Fruit fly (Drosophila melanogaster) whole organism, embryonic: ENCODE measurements around the gene SkpC.

ENCODE experiments used
- CG10209 ChIP-seq: fragments of 200-800 bp; sonication (Bioruptor generic); optimal IDR thresholded peaks from 3 replicates; lab custom pipeline; 2017; ENCODE audit warnings: missing biosample characterization, mild to moderate bottlenecking, missing genetic modification characterization, missing genetic modification reagents
- CG10267 ChIP-seq: fragments of 200-800 bp; sonication (Bioruptor generic); optimal IDR thresholded peaks from 2 replicates; lab custom pipeline; 2018; ENCODE audit warnings: missing biosample characterization, mild to moderate bottlenecking, missing genetic modification characterization, moderate library complexity
- CG10274 ChIP-seq: fragments of 200-800 bp; sonication (Bioruptor generic); optimal IDR thresholded peaks from 3 replicates; lab custom pipeline; 2017; ENCODE audit warnings: missing biosample characterization, mild to moderate bottlenecking, missing genetic modification characterization
- CG10979 ChIP-seq: fragments of 200-800 bp; sonication (Bioruptor generic); optimal IDR thresholded peaks from 2 replicates; lab custom pipeline; 2018; ENCODE audit warnings: missing biosample characterization, mild to moderate bottlenecking, missing genetic modification characterization, moderate library complexity
- CG11456 ChIP-seq: fragments of 200-800 bp; sonication (Bioruptor generic); IDR thresholded peaks from 3 replicates; pipeline ENCODE4 v1.3.6; 2022; ENCODE audit warnings: missing biosample characterization, missing genetic modification characterization
- CG11695 ChIP-seq: fragments of 200-800 bp; sonication (Bioruptor generic); IDR thresholded peaks from 3 replicates; pipeline ENCODE4 v1.3.6; 2022; ENCODE audit warnings: missing biosample characterization, missing genetic modification characterization
- CG12104 ChIP-seq: fragments of 200-800 bp; sonication (Bioruptor generic); optimal IDR thresholded peaks from 3 replicates; lab custom pipeline; 2016; ENCODE audit warnings: missing biosample characterization, missing genetic modification characterization
- CG17912 ChIP-seq: fragments of 200-800 bp; sonication (Bioruptor generic); optimal IDR thresholded peaks from 2 replicates; lab custom pipeline; 2018; ENCODE audit warnings: missing biosample characterization, mild to moderate bottlenecking, missing genetic modification characterization
- CG1792 ChIP-seq: fragments of 200-800 bp; sonication (Bioruptor generic); optimal IDR thresholded peaks from 2 replicates; lab custom pipeline; 2016; ENCODE audit warnings: missing biosample characterization, missing genetic modification characterization
- CG18262 ChIP-seq: fragments of 200-800 bp; optimal IDR thresholded peaks from 3 replicates; lab custom pipeline; 2019; ENCODE audit warnings: missing biosample characterization, mild to moderate bottlenecking, missing genetic modification characterization, moderate library complexity
- CG2202 ChIP-seq: fragments of 200-800 bp; sonication (Bioruptor generic); optimal IDR thresholded peaks from 2 replicates; lab custom pipeline; 2018; ENCODE audit warnings: missing biosample characterization, mild to moderate bottlenecking, missing genetic modification characterization
- CG2678 ChIP-seq: fragments of 200-800 bp; sonication (Bioruptor generic); optimal IDR thresholded peaks from 3 replicates; lab custom pipeline; 2019; ENCODE audit warnings: missing biosample characterization, mild to moderate bottlenecking, missing genetic modification characterization, moderate library complexity
- CG2712 ChIP-seq: fragments of 200-800 bp; optimal IDR thresholded peaks from 3 replicates; lab custom pipeline; 2019; ENCODE audit warnings: missing biosample characterization, mild to moderate bottlenecking, missing genetic modification characterization, moderate library complexity
- CG31388 ChIP-seq: fragments of 200-800 bp; sonication (Bioruptor generic); optimal IDR thresholded peaks from 2 replicates; lab custom pipeline; 2016; ENCODE audit warnings: missing biosample characterization, missing genetic modification characterization
- CG32772 ChIP-seq: fragments of 200-800 bp; sonication (Bioruptor generic); IDR thresholded peaks from 2 replicates; pipeline ENCODE4 v1.3.6; 2022; ENCODE audit warnings: missing biosample characterization, missing genetic modification characterization
- CG3838 ChIP-seq: fragments of 200-800 bp; sonication (Bioruptor generic); optimal IDR thresholded peaks from 3 replicates; lab custom pipeline; 2016; ENCODE audit warnings: missing biosample characterization, missing genetic modification characterization
- CG4617 ChIP-seq: fragments of 200-800 bp; sonication (Bioruptor generic); optimal IDR thresholded peaks from 3 replicates; lab custom pipeline; 2016; ENCODE audit warnings: missing biosample characterization, missing genetic modification characterization, borderline replicate concordance
- CG4854 ChIP-seq: fragments of 200-800 bp; sonication (Bioruptor generic); optimal IDR thresholded peaks from 2 replicates; lab custom pipeline; 2016; ENCODE audit warnings: missing biosample characterization, missing genetic modification characterization, inconsistent platforms
- CG9215 ChIP-seq: fragments of 200-800 bp; sonication (Bioruptor generic); IDR thresholded peaks from 2 replicates; pipeline ENCODE4 v1.3.6; 2022; ENCODE audit warnings: missing biosample characterization, missing genetic modification characterization
- CG9727 ChIP-seq: fragments of 200-800 bp; sonication (Bioruptor generic); optimal IDR thresholded peaks from 3 replicates; lab custom pipeline; 2017; ENCODE audit warnings: missing biosample characterization, mild to moderate bottlenecking, missing genetic modification characterization
- CG9876 ChIP-seq: fragments of 200-800 bp; sonication (Bioruptor generic); optimal IDR thresholded peaks from 2 replicates; lab custom pipeline; 2016; ENCODE audit warnings: missing biosample characterization, missing genetic modification characterization
- Camta ChIP-seq: fragments of 200-800 bp; sonication (Bioruptor generic); optimal IDR thresholded peaks from 2 replicates; lab custom pipeline; 2016; ENCODE audit warnings: missing biosample characterization, missing genetic modification characterization
- Fer3 ChIP-seq: fragments of 200-800 bp; sonication (Bioruptor generic); optimal IDR thresholded peaks from 2 replicates; lab custom pipeline; 2018; ENCODE audit warnings: missing biosample characterization, mild to moderate bottlenecking, missing genetic modification characterization, moderate library complexity
- HLHmδ ChIP-seq: fragments of 200-800 bp; sonication (Bioruptor generic); optimal IDR thresholded peaks from 2 replicates; lab custom pipeline; 2018; ENCODE audit warnings: missing biosample characterization, mild to moderate bottlenecking, missing genetic modification characterization, moderate library complexity
- Med ChIP-seq: fragments of 200-800 bp; sonication (Bioruptor generic); peaks from one replicate; lab custom pipeline; 2016; ENCODE audit warnings: missing biosample characterization, missing genetic modification characterization, mild to moderate bottlenecking, inconsistent platforms, moderate library complexity
- Neu2 ChIP-seq: fragments of 200-800 bp; sonication (Bioruptor generic); optimal IDR thresholded peaks from 3 replicates; lab custom pipeline; 2016; ENCODE audit warnings: missing biosample characterization, missing genetic modification characterization, borderline replicate concordance
- Nf-YB ChIP-seq: fragments of 200-800 bp; sonication (Bioruptor generic); optimal IDR thresholded peaks from 3 replicates; lab custom pipeline; 2019; ENCODE audit warnings: missing biosample characterization, mild to moderate bottlenecking, missing genetic modification characterization, moderate library complexity
- Opbp ChIP-seq: fragments of 200-800 bp; sonication (Bioruptor generic); IDR thresholded peaks from 3 replicates; pipeline ENCODE4 v1.3.6; 2022; ENCODE audit warnings: missing biosample characterization, missing genetic modification characterization; ENCODE audit not compliant: partially characterized antibody
- Six4 ChIP-seq: fragments of 200-800 bp; sonication (Bioruptor generic); optimal IDR thresholded peaks from 2 replicates; lab custom pipeline; 2016; ENCODE audit warnings: missing biosample characterization, missing genetic modification characterization
- YL-1 ChIP-seq: fragments of 200-800 bp; sonication (Bioruptor generic); optimal IDR thresholded peaks from 3 replicates; lab custom pipeline; 2017; ENCODE audit warnings: missing biosample characterization, mild to moderate bottlenecking, missing genetic modification characterization
- ac ChIP-seq: fragments of 200-800 bp; sonication (Bioruptor generic); optimal IDR thresholded peaks from 3 replicates; lab custom pipeline; 2017; ENCODE audit warnings: missing biosample characterization, mild to moderate bottlenecking, missing genetic modification characterization
- ap ChIP-seq: fragments of 200-800 bp; sonication (Bioruptor generic); IDR thresholded peaks from 2 replicates; pipeline ENCODE4 v1.3.6; 2022; ENCODE audit warnings: missing biosample characterization, missing genetic modification characterization
- cato ChIP-seq: fragments of 200-800 bp; sonication (Bioruptor generic); optimal IDR thresholded peaks from 2 replicates; lab custom pipeline; 2016; ENCODE audit warnings: missing biosample characterization, missing genetic modification characterization, borderline replicate concordance
- crc ChIP-seq: fragments of 200-800 bp; sonication (Bioruptor generic); optimal IDR thresholded peaks from 2 replicates; lab custom pipeline; 2016; ENCODE audit warnings: missing biosample characterization, missing genetic modification characterization
- eve ChIP-seq, 2 experiments: fragments of >200 bp; optimal IDR thresholded peaks; 2 replicates each; lab custom pipeline; 2017; ENCODE audit warnings: missing biosample characterization in 2 of 2, missing genetic modification characterization in 2 of 2
- ewg ChIP-seq: fragments of 200-800 bp; sonication (Bioruptor generic); optimal IDR thresholded peaks from 3 replicates; lab custom pipeline; 2017; ENCODE audit warnings: mild to moderate bottlenecking, missing biosample characterization, missing genetic modification reagents, missing genetic modification characterization
- grn ChIP-seq: fragments of 200-800 bp; sonication (Bioruptor generic); optimal IDR thresholded peaks from 3 replicates; lab custom pipeline; 2017; ENCODE audit warnings: missing biosample characterization, missing genetic modification characterization
- ken ChIP-seq: fragments of 200-800 bp; sonication (Bioruptor generic); IDR thresholded peaks from 3 replicates; pipeline ENCODE4 v1.3.6; 2022; ENCODE audit warnings: missing biosample characterization, missing genetic modification characterization
- nerfin-2 ChIP-seq: fragments of 200-800 bp; sonication (Bioruptor generic); IDR thresholded peaks from 2 replicates; pipeline ENCODE4 v1.3.6; 2022; ENCODE audit warnings: missing biosample characterization, missing genetic modification characterization; ENCODE audit not compliant: partially characterized antibody
- nom ChIP-seq: fragments of 200-800 bp; sonication (Bioruptor generic); optimal IDR thresholded peaks from 2 replicates; lab custom pipeline; 2017; ENCODE audit warnings: missing biosample characterization, missing genetic modification characterization, mild to moderate bottlenecking, moderate library complexity, missing genetic modification reagents
- oc ChIP-seq: fragments of 200-800 bp; sonication (Bioruptor generic); optimal IDR thresholded peaks from 2 replicates; lab custom pipeline; 2018; ENCODE audit warnings: missing biosample characterization, mild to moderate bottlenecking, missing genetic modification characterization, moderate library complexity
- otp ChIP-seq: fragments of 200-800 bp; sonication (Bioruptor generic); IDR thresholded peaks from 3 replicates; pipeline ENCODE4, ENCODE4 v1.3.6; 2022; ENCODE audit warnings: missing biosample characterization, missing genetic modification characterization
- salm ChIP-seq: fragments of 200-800 bp; sonication (Bioruptor generic); optimal IDR thresholded peaks from 2 replicates; lab custom pipeline; 2018; ENCODE audit warnings: missing biosample characterization, mild to moderate bottlenecking, missing genetic modification characterization
- sens ChIP-seq: fragments of 200-800 bp; sonication (Bioruptor generic); peaks from one replicate; lab custom pipeline; 2016; ENCODE audit warnings: missing biosample characterization, missing genetic modification characterization
- seq ChIP-seq: fragments of 200-800 bp; sonication (Bioruptor generic); IDR thresholded peaks from 2 replicates; pipeline ENCODE4 v1.3.6; 2022; ENCODE audit warnings: missing biosample characterization, missing genetic modification characterization
- sim ChIP-seq: fragments of 200-800 bp; sonication (Bioruptor generic); IDR thresholded peaks from 2 replicates; pipeline ENCODE4 v1.3.6; 2022; ENCODE audit warnings: missing biosample characterization, missing genetic modification characterization
- sqz ChIP-seq: fragments of 200-800 bp; sonication (Bioruptor generic); optimal IDR thresholded peaks from 3 replicates; lab custom pipeline; 2018; ENCODE audit warnings: missing biosample characterization, mild to moderate bottlenecking, missing genetic modification characterization
- trem ChIP-seq: fragments of 200-800 bp; optimal IDR thresholded peaks from 3 replicates; lab custom pipeline; 2019; ENCODE audit warnings: missing biosample characterization, mild to moderate bottlenecking, missing genetic modification characterization, moderate library complexity
- wor ChIP-seq: fragments of 200-800 bp; sonication (Bioruptor generic); IDR thresholded peaks from 2 replicates; pipeline ENCODE4 v1.3.6; 2022; ENCODE audit warnings: missing biosample characterization, missing genetic modification characterization

Gene SkpC

dm6 chrX:19842397-19843261, 26.8 kb downstream of the SkpC start (continued):
- TF ChIP-seq wor (GFP tag; lab: Robert Waterston, UW) = no peak
- no peak for TF ChIP-seq Nf-YB (GFP tag; lab: Kevin White, UChicago)
- TF ChIP-seq CG1792 (GFP tag; lab: Kevin White, UChicago) = no peak
- peak; percentile 51 for TF ChIP-seq Med (GFP tag; lab: Kevin White, UChicago)
- TF ChIP-seq grn (GFP tag; lab: Kevin White, UChicago) = peak; percentile 70
- TF ChIP-seq crc (GFP tag; lab: Kevin White, UChicago) = no peak
- no peak for TF ChIP-seq Opbp (GFP tag; lab: Robert Waterston, UW)
- peak; percentile 54 for TF ChIP-seq CG32772 (GFP tag; lab: Robert Waterston, UW)
- peak; percentile 24 for TF ChIP-seq CG10209 (GFP tag; lab: Kevin White, UChicago)
- no peak for TF ChIP-seq salm (tag; lab: Kevin White, UChicago)
- no peak for TF ChIP-seq CG3838 (GFP tag; lab: Kevin White, UChicago)
- peak; percentile 48 for TF ChIP-seq CG18262 (tag; lab: Kevin White, UChicago)
- TF ChIP-seq CG10979 = peak; percentile 51
- TF ChIP-seq Fer3 (tag; lab: Kevin White, UChicago) = no peak
- TF ChIP-seq CG4617 (GFP tag; lab: Kevin White, UChicago) = no peak
- TF ChIP-seq nerfin-2 (GFP tag; lab: Robert Waterston, UW) = no peak
- no peak for TF ChIP-seq CG12104 (GFP tag; lab: Kevin White, UChicago)
- TF ChIP-seq CG10267 (tag; lab: Kevin White, UChicago) = peak; percentile 29
- TF ChIP-seq nom (GFP tag; lab: Kevin White, UChicago) = peak; percentile 43
- peak; percentile 91 for TF ChIP-seq sens (GFP tag; lab: Kevin White, UChicago)
- TF ChIP-seq CG2202 = no peak
- peak; percentile 93 for TF ChIP-seq ac (GFP tag; lab: Kevin White, UChicago)
- peak; percentile 59 for TF ChIP-seq CG9727 (GFP tag; lab: Kevin White, UChicago)
- no peak for TF ChIP-seq CG4854 (GFP tag; lab: Kevin White, UChicago)
- TF ChIP-seq sim (GFP tag; lab: Robert Waterston, UW) = no peak
- TF ChIP-seq cato (GFP tag; lab: Kevin White, UChicago) = no peak
- no peak for TF ChIP-seq CG17912
- no peak for TF ChIP-seq CG9215 (GFP tag; lab: Robert Waterston, UW)
- TF ChIP-seq CG31388 (GFP tag; lab: Kevin White, UChicago) = no peak
- TF ChIP-seq ewg (GFP tag; lab: Kevin White, UChicago) = no peak
- TF ChIP-seq CG2712 = peak; percentile 58
- TF ChIP-seq otp = no peak
- no peak for TF ChIP-seq Camta (GFP tag; lab: Kevin White, UChicago)
- TF ChIP-seq CG2678 = no peak
- no peak for TF ChIP-seq Neu2 (GFP tag; lab: Kevin White, UChicago)
- no peak for TF ChIP-seq CG10274 (GFP tag; lab: Kevin White, UChicago)
- TF ChIP-seq CG9876 = no peak
- TF ChIP-seq trem (tag; lab: Kevin White, UChicago) = peak; percentile 10
- TF ChIP-seq ap (GFP tag; lab: Robert Waterston, UW) = no peak
- TF ChIP-seq sqz (GFP tag; lab: Kevin White, UChicago) = peak; percentile 77
- TF ChIP-seq HLHmδ (GFP tag; lab: Kevin White, UChicago) = no peak
- no peak for TF ChIP-seq seq (GFP tag; lab: Robert Waterston, UW)
- TF ChIP-seq CG11456 = no peak
- no peak for TF ChIP-seq oc (tag; lab: Kevin White, UChicago)
- TF ChIP-seq YL-1 (GFP tag; lab: Kevin White, UChicago) = no peak
- no peak for TF ChIP-seq ken (GFP tag; lab: Robert Waterston, UW)
- TF ChIP-seq eve (GFP tag; optimal IDR thresholded peaks at IDR 0.05; lab: Kevin White, UChicago) = no peak
- TF ChIP-seq CG11695 (GFP tag; lab: Robert Waterston, UW) = no peak
- peak; percentile 32 for TF ChIP-seq Six4 (GFP tag; lab: Kevin White, UChicago)
